Worm (Caenorhabditis elegans) whole organism, L4 larva: ENCODE data around the gene srbc-43.
A peak's percentile ranks its signal among the peaks of the same experiment; 100 is the strongest.

Experiments
- aha-1 ChIP-seq: fragments of 150-350 bp; peaks from one replicate; lab custom pipeline; 2014; ENCODE audit warnings: missing biosample characterization, missing genetic modification characterization
- dpl-1 ChIP-seq: fragments of 150-350 bp; optimal IDR thresholded peaks from 2 replicates; lab custom pipeline; 2014; ENCODE audit warnings: missing biosample characterization, missing genetic modification reagents, missing genetic modification characterization
- mdl-1 ChIP-seq, 2 experiments: fragments of 150-350 bp in 1 of 2; sonication (generic microtip) in 1 of 2; optimal IDR thresholded peaks; 2 replicates each; lab custom pipeline; 2014 to 2017; ENCODE audit warnings: missing biosample characterization in 2 of 2, missing genetic modification characterization in 2 of 2
- mes-2 ChIP-seq: sonication (generic microtip); optimal IDR thresholded peaks from 2 replicates; lab custom pipeline; 2016; ENCODE audit warnings: missing genotype, mild to moderate bottlenecking, missing genetic modification characterization, missing compliant biosample characterization; ENCODE audit not compliant: poor library complexity, severe bottlenecking
- nhr-11 ChIP-seq: fragments of 150-350 bp; optimal IDR thresholded peaks from 2 replicates; lab custom pipeline; 2014; ENCODE audit warnings: missing biosample characterization, missing genetic modification characterization
- nhr-76 ChIP-seq: fragments of 150-350 bp; optimal IDR thresholded peaks from 2 replicates; lab custom pipeline; 2014; ENCODE audit warnings: missing biosample characterization, missing genetic modification characterization
- snpc-4 ChIP-seq: fragments of 150-350 bp; optimal IDR thresholded peaks from 2 replicates; lab custom pipeline; 2014; ENCODE audit warnings: missing biosample characterization, missing genetic modification characterization
- ztf-11 ChIP-seq: fragments of 150-350 bp; optimal IDR thresholded peaks from 2 replicates; lab custom pipeline; 2014; ENCODE audit warnings: missing biosample characterization, missing genetic modification characterization

ce11 chrV:12763291-12763995, 26.9 kb downstream of the srbc-43 start, which contains the start of the genes abcf-1 and scc-3:
- no peak for TF ChIP-seq ztf-11
- TF ChIP-seq mes-2: no peak
- TF ChIP-seq snpc-4 (tag; lab: Kevin White, UChicago): no peak
- TF ChIP-seq mdl-1 (tag; optimal IDR thresholded peaks at IDR 0.05; lab: Kevin White, UChicago): no peak
- no peak for TF ChIP-seq nhr-76
- TF ChIP-seq nhr-11 (tag; lab: Kevin White, UChicago): no peak
- TF ChIP-seq aha-1 (tag; lab: Kevin White, UChicago): no peak
- peak; percentile 32 for TF ChIP-seq dpl-1 (GFP tag; lab: Kevin White, UChicago)
